Worm (Caenorhabditis elegans) whole organism, L4/young adult: ENCODE results near the gene adh-1.

ENCODE experiments used
- W03F9.2 ChIP-seq: fragments of 150-350 bp; optimal IDR thresholded peaks from 2 replicates; lab custom pipeline; 2014; ENCODE audit warnings: missing biosample characterization, missing genetic modification characterization
- dao-5 ChIP-seq: sonication (generic microtip); optimal IDR thresholded peaks from 2 replicates; lab custom pipeline; 2016; ENCODE audit warnings: missing genotype, missing genetic modification characterization, moderate library complexity, missing compliant biosample characterization
- him-1 ChIP-seq: sonication (generic microtip); optimal IDR thresholded peaks from 2 replicates; lab custom pipeline; 2016; ENCODE audit warnings: missing genotype, missing genetic modification reagents, missing genetic modification characterization, missing compliant biosample characterization

The adh-1 gene

ce11 chrV:11859082-11859858 lies 28.8 kb upstream of the adh-1 start:
- TF ChIP-seq W03F9.2 (no peak), him-1 (tag; lab: Kevin White, UChicago) (no peak), dao-5 (tag; lab: Kevin White, UChicago) (no peak)

- no peak for TF ChIP-seq W03F9.2
- TF ChIP-seq dao-5 (tag; lab: Kevin White, UChicago) = no peak
- no peak for TF ChIP-seq him-1 (tag; lab: Kevin White, UChicago)
Observed at ce11 chrV:11860375-11860774, 27.7 kb upstream of the adh-1 start, which contains the start of gene R13H4.5. Gene R13H4.5 (plus strand): TSS chrV:11860675.

- no peak for TF ChIP-seq him-1 (tag; lab: Kevin White, UChicago)
- TF ChIP-seq W03F9.2 = no peak
- no peak for TF ChIP-seq dao-5 (tag; lab: Kevin White, UChicago)
Observed at ce11 chrV:11861880-11862544, 26.0 kb upstream of the adh-1 start.

ce11 chrV:11862817-11863216 lies 25.2 kb upstream of the adh-1 start, which contains the start of gene R13H4.6:
Gene R13H4.6 (plus strand): TSS chrV:11863117.
- no peak for TF ChIP-seq dao-5 (tag; lab: Kevin White, UChicago)
- TF ChIP-seq him-1 (tag; lab: Kevin White, UChicago) = no peak

ce11 chrV:11868142-11868541 lies 19.9 kb upstream of the adh-1 start, which contains the start of gene R13H4.7:
Gene R13H4.7 (minus strand): TSS chrV:11868242.
- TF ChIP-seq W03F9.2 = no peak
- TF ChIP-seq dao-5 (tag; lab: Kevin White, UChicago) = no peak
- TF ChIP-seq him-1 (tag; lab: Kevin White, UChicago) = no peak

ce11 chrV:11875060-11875459 lies 13.0 kb upstream of the adh-1 start, which contains the start of gene sulp-4:
Gene sulp-4 (plus strand): TSS chrV:11875360.
- TF ChIP-seq him-1 (tag; lab: Kevin White, UChicago) = no peak
- no peak for TF ChIP-seq W03F9.2
- TF ChIP-seq dao-5 (tag; lab: Kevin White, UChicago) = no peak

ce11 chrV:11876657-11877056 lies 11.4 kb upstream of the adh-1 start:
- TF ChIP-seq dao-5 (tag; lab: Kevin White, UChicago) (no peak), W03F9.2 (no peak), him-1 (tag; lab: Kevin White, UChicago) (no peak)

- no peak for TF ChIP-seq him-1 (tag; lab: Kevin White, UChicago)
- no peak for TF ChIP-seq dao-5 (tag; lab: Kevin White, UChicago)
- no peak for TF ChIP-seq W03F9.2
Observed at ce11 chrV:11879732-11880131, 8.3 kb upstream of the adh-1 start, which contains the start of gene sulp-5. Gene sulp-5 (plus strand): TSS chrV:11880032.

ce11 chrV:11883215-11883614 lies 4.8 kb upstream of the adh-1 start:
- no peak for TF ChIP-seq W03F9.2
- TF ChIP-seq dao-5 (tag; lab: Kevin White, UChicago) = no peak
- TF ChIP-seq him-1 (tag; lab: Kevin White, UChicago) = no peak

- no peak for TF ChIP-seq dao-5 (tag; lab: Kevin White, UChicago)
- TF ChIP-seq him-1 (tag; lab: Kevin White, UChicago) = no peak
- no peak for TF ChIP-seq W03F9.2
Observed at ce11 chrV:11885087-11885486, 3.0 kb upstream of the adh-1 start.

- no peak for TF ChIP-seq him-1 (tag; lab: Kevin White, UChicago)
- TF ChIP-seq W03F9.2 = no peak
- no peak for TF ChIP-seq dao-5 (tag; lab: Kevin White, UChicago)
Observed at ce11 chrV:11885939-11886338, 2.1 kb upstream of the adh-1 start.

ce11 chrV:11888656-11889055 lies 608 bp downstream of the adh-1 start:
- TF ChIP-seq him-1 (tag; lab: Kevin White, UChicago) (no peak), W03F9.2 (no peak), dao-5 (tag; lab: Kevin White, UChicago) (no peak)

- TF ChIP-seq W03F9.2 (no peak), him-1 (tag; lab: Kevin White, UChicago) (no peak), dao-5 (tag; lab: Kevin White, UChicago) (no peak)
Observed at ce11 chrV:11889115-11889935, 1.3 kb downstream of the adh-1 start.
